Worm (Caenorhabditis elegans) whole organism, L4 larva: ENCODE data around the gene toca-1.

Source experiments
- F44E2.7 ChIP-seq: fragments of 200-800 bp; sonication (Bioruptor generic); IDR thresholded peaks from 2 replicates; pipeline ENCODE4 v2.1.2; 2022; ENCODE audit warnings: missing genetic modification characterization, missing compliant biosample characterization
- T20F7.1 ChIP-seq: fragments of 200-800 bp; sonication (Bioruptor generic); optimal IDR thresholded peaks from 2 replicates; lab custom pipeline; 2018; ENCODE audit warnings: mild to moderate bottlenecking, missing genetic modification characterization, missing compliant biosample characterization
- ceh-82 ChIP-seq: sonication (generic microtip); optimal IDR thresholded peaks from 2 replicates; lab custom pipeline; 2017; ENCODE audit warnings: missing biosample characterization, missing genetic modification characterization
- madf-5 ChIP-seq, 2 experiments: fragments of 200-800 bp; sonication (Bioruptor generic); IDR thresholded peaks; 2 replicates each; pipeline ENCODE4 v1.3.6; 2022; ENCODE audit warnings: missing compliant biosample characterization in 2 of 2, missing genetic modification characterization in 2 of 2
- nhr-77 ChIP-seq: fragments of 150-350 bp; optimal IDR thresholded peaks from 2 replicates; lab custom pipeline; 2014; ENCODE audit warnings: missing biosample characterization, missing genetic modification characterization
- pha-4 ChIP-seq, 2 experiments: fragments of 150-350 bp in 1 of 2; fragments of 200-800 bp in 1 of 2; sonication (Bioruptor generic) in 1 of 2; IDR thresholded peaks in 1 of 2; optimal IDR thresholded peaks in 1 of 2; 2 replicates each; pipeline versions ENCODE4 v1.3.6 to Lab custom; 2014 to 2022; ENCODE audit warnings: missing genetic modification characterization in 2 of 2, missing genetic modification reagents in 2 of 2, missing biosample characterization in 1 of 2, missing compliant biosample characterization in 1 of 2
- skn-1 ChIP-seq: fragments of 150-350 bp; optimal IDR thresholded peaks from 2 replicates; lab custom pipeline; 2014; ENCODE audit warnings: missing biosample characterization, missing genetic modification characterization

DNA sequence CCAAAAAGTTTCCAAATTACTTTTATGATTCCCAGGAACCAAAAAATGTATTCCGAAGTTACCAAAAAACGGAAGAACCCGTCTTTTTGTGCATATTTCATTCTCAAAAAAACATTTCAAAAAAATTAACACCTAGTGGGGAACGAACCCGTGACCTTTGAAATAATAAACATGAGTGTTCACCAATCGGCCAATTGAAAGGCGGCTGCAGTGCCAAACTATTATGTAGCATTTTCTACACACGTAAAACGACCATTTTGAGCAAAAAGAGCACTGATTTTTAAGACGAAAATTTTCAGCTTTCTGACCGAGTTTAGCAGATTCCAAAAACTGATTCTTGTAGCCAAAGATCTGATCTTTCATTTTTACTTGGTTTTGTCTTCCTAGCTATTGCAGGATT is 30.3 kb downstream of the toca-1 start:
- TF ChIP-seq F44E2.7 (GFP tag; lab: Robert Waterston, UW) (no peak), madf-5 (GFP tag; IDR thresholded peaks at IDR 0.05; lab: Robert Waterston, UW) (no peak), pha-4 (GFP tag; IDR thresholded peaks at IDR 0.05; lab: Robert Waterston, UW) (no peak), pha-4 (tag; optimal IDR thresholded peaks at IDR 0.05; lab: Kevin White, UChicago) (no peak), ceh-82 (no peak), T20F7.1 (GFP tag; lab: Kevin White, UChicago) (no peak), nhr-77 (tag; lab: Kevin White, UChicago) (no peak), skn-1 (tag; lab: Kevin White, UChicago) (no peak)
